Fruit fly (Drosophila melanogaster) whole organism, embryonic: Measurements from ENCODE around the gene sqh.

Source experiments
- Antp ChIP-seq: fragments of 200-800 bp; sonication (Bioruptor generic); optimal IDR thresholded peaks from 3 replicates; lab custom pipeline; 2016; ENCODE audit warnings: missing biosample characterization, missing genetic modification characterization
- Atf-2 ChIP-seq: fragments of 200-800 bp; sonication (Bioruptor generic); optimal IDR thresholded peaks from 2 replicates; lab custom pipeline; 2016; ENCODE audit warnings: missing biosample characterization, missing genetic modification characterization
- B-H1 ChIP-seq: fragments of 200-800 bp; sonication (Bioruptor generic); IDR thresholded peaks from 3 replicates; pipeline ENCODE4 v1.3.6; 2022; ENCODE audit warnings: missing biosample characterization, missing genetic modification characterization
- Bgb ChIP-seq: fragments of 200-800 bp; sonication (Bioruptor generic); IDR thresholded peaks from 2 replicates; pipeline ENCODE4 v1.3.6; 2022; ENCODE audit warnings: missing biosample characterization, missing genetic modification characterization; ENCODE audit not compliant: partially characterized antibody
- CG16779 ChIP-seq: fragments of 200-800 bp; sonication (Bioruptor generic); IDR thresholded peaks from 2 replicates; pipeline ENCODE4 v1.3.6; 2022; ENCODE audit warnings: missing biosample characterization, missing genetic modification characterization
- CG17186 ChIP-seq: fragments of 200-800 bp; sonication (Bioruptor generic); optimal IDR thresholded peaks from 3 replicates; lab custom pipeline; 2017; ENCODE audit warnings: missing biosample characterization, missing genetic modification reagents, missing genetic modification characterization
- CG17328 ChIP-seq: fragments of 200-800 bp; sonication (Bioruptor generic); IDR thresholded peaks from 2 replicates; pipeline ENCODE4 v1.3.6; 2022; ENCODE audit warnings: missing biosample characterization, missing genetic modification characterization
- CG17361 ChIP-seq: fragments of 200-800 bp; sonication (Bioruptor generic); IDR thresholded peaks from 3 replicates; pipeline ENCODE4 v1.3.6; 2022; ENCODE audit warnings: missing biosample characterization, missing genetic modification characterization
- CG17612 ChIP-seq: fragments of 200-800 bp; sonication (Bioruptor generic); IDR thresholded peaks from 2 replicates; pipeline ENCODE4 v1.3.6; 2022; ENCODE audit warnings: missing biosample characterization, missing genetic modification characterization
- CG32532 ChIP-seq: fragments of 200-800 bp; sonication (Bioruptor generic); IDR thresholded peaks from 2 replicates; pipeline ENCODE4 v1.3.6; 2022; ENCODE audit warnings: missing biosample characterization, missing genetic modification characterization
- CG34376 ChIP-seq: fragments of 200-800 bp; sonication (Bioruptor generic); optimal IDR thresholded peaks from 2 replicates; lab custom pipeline; 2018; ENCODE audit warnings: missing biosample characterization, mild to moderate bottlenecking, missing genetic modification characterization
- CG3847 ChIP-seq: fragments of 200-800 bp; sonication (Bioruptor generic); IDR thresholded peaks from 2 replicates; pipeline ENCODE4 v1.3.6; 2022; ENCODE audit warnings: missing biosample characterization, missing genetic modification characterization
- CG7357 ChIP-seq: fragments of 200-800 bp; sonication (Bioruptor generic); IDR thresholded peaks from 3 replicates; pipeline ENCODE4 v1.3.6; 2022; ENCODE audit warnings: missing biosample characterization, missing genetic modification characterization
- CG7556 ChIP-seq: fragments of 200-800 bp; sonication (Bioruptor generic); optimal IDR thresholded peaks from 2 replicates; lab custom pipeline; 2017; ENCODE audit warnings: missing biosample characterization, mild to moderate bottlenecking, missing genetic modification characterization
- CG8478 ChIP-seq: fragments of >200 bp; optimal IDR thresholded peaks from 2 replicates; lab custom pipeline; 2018
- CG9609 ChIP-seq: fragments of 200-800 bp; sonication (Bioruptor generic); optimal IDR thresholded peaks from 3 replicates; lab custom pipeline; 2016; ENCODE audit warnings: missing biosample characterization, missing genetic modification characterization
- CG9817 ChIP-seq: fragments of 200-800 bp; sonication (Bioruptor generic); optimal IDR thresholded peaks from 2 replicates; lab custom pipeline; 2018; ENCODE audit warnings: missing biosample characterization, mild to moderate bottlenecking, missing genetic modification characterization, moderate library complexity
- CrebB ChIP-seq: fragments of 200-800 bp; sonication (Bioruptor generic); optimal IDR thresholded peaks from 3 replicates; lab custom pipeline; 2018; ENCODE audit warnings: missing biosample characterization, mild to moderate bottlenecking, missing genetic modification characterization
- D ChIP-seq, 2 experiments: fragments of 200-800 bp in 1 of 2; fragments of >200 bp in 1 of 2; sonication (Bioruptor generic) in 1 of 2; optimal IDR thresholded peaks; 2 replicates in 1 of 2; 3 replicates in 1 of 2; lab custom pipeline; 2017; ENCODE audit warnings: mild to moderate bottlenecking in 1 of 2, missing biosample characterization in 1 of 2, missing genetic modification characterization in 1 of 2, missing genetic modification reagents in 1 of 2
- D19A ChIP-seq: fragments of 200-800 bp; optimal IDR thresholded peaks from 3 replicates; lab custom pipeline; 2019; ENCODE audit warnings: missing biosample characterization, mild to moderate bottlenecking, missing genetic modification characterization, moderate library complexity
- Dad ChIP-seq: fragments of 200-800 bp; sonication (Bioruptor generic); optimal IDR thresholded peaks from 3 replicates; lab custom pipeline; 2016; ENCODE audit warnings: missing biosample characterization, missing genetic modification characterization
- Dll ChIP-seq: fragments of 200-800 bp; sonication (Bioruptor generic); IDR thresholded peaks from 4 replicates; pipeline ENCODE4 v1.3.6; 2022; ENCODE audit warnings: missing biosample characterization, missing genetic modification characterization; ENCODE audit not compliant: partially characterized antibody
- E2f1 ChIP-seq: fragments of 200-800 bp; sonication (Bioruptor generic); IDR thresholded peaks from 2 replicates; pipeline ENCODE4 v1.3.6; 2022; ENCODE audit warnings: missing biosample characterization, missing genetic modification characterization
- Ets65A ChIP-seq: fragments of 200-800 bp; sonication (Bioruptor generic); peaks from one replicate; lab custom pipeline; 2016; ENCODE audit warnings: missing biosample characterization, missing genetic modification characterization
- Jarid2 ChIP-seq: fragments of 200-800 bp; sonication (Bioruptor generic); optimal IDR thresholded peaks from 3 replicates; lab custom pipeline; 2017; ENCODE audit warnings: mild to moderate bottlenecking, missing biosample characterization, missing genetic modification reagents, missing genetic modification characterization
- MBD-R2 ChIP-seq: fragments of 200-800 bp; sonication (Bioruptor generic); IDR thresholded peaks from 2 replicates; pipeline ENCODE4 v1.3.6; 2022; ENCODE audit warnings: missing biosample characterization, missing genetic modification characterization
- Mrtf ChIP-seq: fragments of 200-800 bp; sonication (Bioruptor generic); IDR thresholded peaks from 3 replicates; pipeline ENCODE4 v1.3.6; 2022; ENCODE audit warnings: missing biosample characterization, missing genetic modification characterization
- Oli ChIP-seq: fragments of 200-800 bp; sonication (Bioruptor generic); optimal IDR thresholded peaks from 2 replicates; lab custom pipeline; 2018; ENCODE audit warnings: missing biosample characterization, mild to moderate bottlenecking, missing genetic modification characterization, moderate library complexity
- Opbp ChIP-seq: fragments of 200-800 bp; sonication (Bioruptor generic); IDR thresholded peaks from 3 replicates; pipeline ENCODE4 v1.3.6; 2022; ENCODE audit warnings: missing biosample characterization, missing genetic modification characterization; ENCODE audit not compliant: partially characterized antibody
- Ptx1 ChIP-seq: fragments of 200-800 bp; sonication (Bioruptor generic); IDR thresholded peaks from 2 replicates; pipeline ENCODE4 v1.3.6; 2022; ENCODE audit warnings: missing biosample characterization, missing genetic modification characterization
- Ssrp ChIP-seq: fragments of 200-800 bp; sonication (Bioruptor generic); optimal IDR thresholded peaks from 2 replicates; lab custom pipeline; 2018; ENCODE audit warnings: missing biosample characterization, mild to moderate bottlenecking, missing genetic modification characterization, moderate library complexity
- ase ChIP-seq: fragments of 200-800 bp; sonication (Bioruptor generic); IDR thresholded peaks from 3 replicates; pipeline ENCODE4 v1.3.6; 2022; ENCODE audit warnings: missing biosample characterization, missing genetic modification characterization
- fd102C ChIP-seq: fragments of 200-800 bp; sonication (Bioruptor generic); optimal IDR thresholded peaks from 2 replicates; lab custom pipeline; 2018; ENCODE audit warnings: missing biosample characterization, mild to moderate bottlenecking, missing genetic modification characterization, moderate library complexity
- gem ChIP-seq: fragments of 200-800 bp; sonication (Bioruptor generic); optimal IDR thresholded peaks from 2 replicates; lab custom pipeline; 2019; ENCODE audit warnings: missing biosample characterization, mild to moderate bottlenecking, missing genetic modification characterization, moderate library complexity
- ind ChIP-seq: fragments of 200-800 bp; sonication (Bioruptor generic); optimal IDR thresholded peaks from 3 replicates; lab custom pipeline; 2016; ENCODE audit warnings: missing biosample characterization, missing genetic modification characterization
- insv ChIP-seq, 2 experiments: fragments of 200-800 bp; sonication (Bioruptor generic); optimal IDR thresholded peaks; 3 replicates each; lab custom pipeline; 2016 to 2018; ENCODE audit warnings: missing biosample characterization in 2 of 2, missing genetic modification characterization in 2 of 2
- kay ChIP-seq: fragments of 200-800 bp; sonication (Bioruptor generic); optimal IDR thresholded peaks from 2 replicates; lab custom pipeline; 2016; ENCODE audit warnings: missing biosample characterization, missing genetic modification characterization
- kni ChIP-seq: fragments of 200-800 bp; sonication (Bioruptor generic); optimal IDR thresholded peaks from 3 replicates; lab custom pipeline; 2017; ENCODE audit warnings: mild to moderate bottlenecking, missing biosample characterization, missing genetic modification reagents, missing genetic modification characterization
- maf-S ChIP-seq: fragments of 200-800 bp; sonication (Bioruptor generic); optimal IDR thresholded peaks from 2 replicates; lab custom pipeline; 2016; ENCODE audit warnings: missing biosample characterization, missing genetic modification characterization
- mirr ChIP-seq: fragments of 200-800 bp; sonication (Bioruptor generic); optimal IDR thresholded peaks from 3 replicates; lab custom pipeline; 2018; ENCODE audit warnings: missing biosample characterization, mild to moderate bottlenecking, missing genetic modification characterization
- phol ChIP-seq: fragments of 200-800 bp; sonication (Bioruptor generic); optimal IDR thresholded peaks from 3 replicates; lab custom pipeline; 2018; ENCODE audit warnings: missing biosample characterization, mild to moderate bottlenecking, missing genetic modification characterization, moderate library complexity
- psq ChIP-seq: fragments of 200-800 bp; sonication (Bioruptor generic); optimal IDR thresholded peaks from 2 replicates; lab custom pipeline; 2017; ENCODE audit warnings: missing biosample characterization, missing genetic modification characterization
- sd ChIP-seq: fragments of 200-800 bp; sonication (Bioruptor generic); optimal IDR thresholded peaks from 3 replicates; lab custom pipeline; 2018; ENCODE audit warnings: missing biosample characterization, mild to moderate bottlenecking, missing genetic modification characterization, moderate library complexity
- sens-2 ChIP-seq: fragments of 200-800 bp; sonication (Bioruptor generic); IDR thresholded peaks from 2 replicates; pipeline ENCODE4 v1.3.6; 2022; ENCODE audit warnings: missing biosample characterization, missing genetic modification characterization
- tap ChIP-seq: fragments of 200-800 bp; optimal IDR thresholded peaks from 3 replicates; lab custom pipeline; 2019; ENCODE audit warnings: missing biosample characterization, mild to moderate bottlenecking, missing genetic modification characterization, moderate library complexity
- tgo ChIP-seq: fragments of 200-800 bp; sonication (Bioruptor generic); IDR thresholded peaks from 3 replicates; pipeline ENCODE4 v1.3.6; 2022; ENCODE audit warnings: missing biosample characterization, missing genetic modification characterization
- tin ChIP-seq: fragments of 200-800 bp; sonication (Bioruptor generic); optimal IDR thresholded peaks from 3 replicates; lab custom pipeline; 2016; ENCODE audit warnings: missing biosample characterization, missing genetic modification characterization
- tll ChIP-seq, 2 experiments: fragments of 200-800 bp in 1 of 2; fragments of >200 bp in 1 of 2; sonication (Bioruptor generic) in 1 of 2; optimal IDR thresholded peaks; 2 replicates each; lab custom pipeline; 2017 to 2019; ENCODE audit warnings: missing biosample characterization in 2 of 2, missing genetic modification characterization in 2 of 2, mild to moderate bottlenecking in 1 of 2, moderate library complexity in 1 of 2
- unc-4 ChIP-seq: fragments of 200-800 bp; sonication (Bioruptor generic); IDR thresholded peaks from 2 replicates; pipeline ENCODE4 v1.3.6; 2022; ENCODE audit warnings: missing biosample characterization, missing genetic modification characterization; ENCODE audit not compliant: partially characterized antibody
- vfl ChIP-seq: fragments of 200-800 bp; sonication (Bioruptor generic); optimal IDR thresholded peaks from 2 replicates; lab custom pipeline; 2016; ENCODE audit warnings: missing biosample characterization, missing genetic modification characterization

Gene sqh

DNA sequence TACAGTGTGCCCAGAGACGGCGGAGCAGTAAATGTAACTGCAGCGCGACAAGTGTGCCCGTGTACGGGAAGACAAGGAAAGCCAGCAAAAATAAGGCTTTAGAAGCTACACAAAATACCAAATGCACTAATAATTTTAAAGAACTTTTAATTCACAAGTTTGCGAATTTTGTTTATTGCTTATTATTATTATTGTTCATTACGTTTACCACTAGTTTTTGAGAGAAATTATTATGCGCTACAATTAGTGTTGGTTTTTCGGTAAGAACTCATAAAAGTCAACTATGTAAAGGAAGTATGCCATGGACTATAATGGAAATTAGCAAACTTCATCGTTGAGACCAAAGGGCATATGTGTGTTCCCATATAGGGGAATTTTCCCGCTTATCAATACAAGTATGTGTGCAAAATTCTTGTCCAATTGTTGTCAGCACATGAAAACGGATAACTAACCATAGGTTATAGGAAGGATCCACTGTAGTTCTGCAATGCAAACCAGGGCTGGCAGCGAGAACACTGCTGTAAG is 42.3 kb upstream of the sqh start, which contains the start of gene schlank (continued):
- TF ChIP-seq D (optimal IDR thresholded peaks at IDR 0.05; lab: Kevin White, UChicago) (no peak), D (GFP tag; optimal IDR thresholded peaks at IDR 0.05; lab: Kevin White, UChicago) (no peak), CG7357 (GFP tag; lab: Robert Waterston, UW) (peak; percentile 62; the same call in 2 of the 3 replicates), Ssrp (tag; lab: Kevin White, UChicago) (peak; percentile 40), psq (no peak), mirr (GFP tag; lab: Kevin White, UChicago) (peak; percentile 30), Mrtf (GFP tag; lab: Robert Waterston, UW) (no peak), kay (GFP tag; lab: Kevin White, UChicago) (no peak), CG3847 (GFP tag; lab: Robert Waterston, UW) (peak; percentile 25; the same call in 1 of the 2 replicates), gem (tag; lab: Kevin White, UChicago) (peak; percentile 69), maf-S (GFP tag; lab: Kevin White, UChicago) (peak; percentile 20), CG17361 (GFP tag; lab: Robert Waterston, UW) (peak; percentile 71), sens-2 (no peak), D19A (no peak), B-H1 (GFP tag; lab: Robert Waterston, UW) (peak; percentile 37), CG9817 (no peak), ase (peak; percentile 30; the same call in 1 of the 3 replicates), tin (GFP tag; lab: Kevin White, UChicago) (peak; percentile 41), CrebB (tag; lab: Kevin White, UChicago) (no peak), Ptx1 (peak; percentile 77), CG9609 (GFP tag; lab: Kevin White, UChicago) (peak; percentile 33), Ets65A (GFP tag; lab: Kevin White, UChicago) (peak; percentile 97), Atf-2 (peak; percentile 49), phol (tag; lab: Kevin White, UChicago) (peak; percentile 61), sd (tag; lab: Kevin White, UChicago) (peak; percentile 59), Bgb (GFP tag; lab: Robert Waterston, UW) (no peak), tgo (GFP tag; lab: Robert Waterston, UW) (peak; percentile 53; the same call in 2 of the 3 replicates), CG8478 (lab: Kevin White, UChicago) (no peak), Jarid2 (GFP tag; lab: Kevin White, UChicago) (no peak), CG17612 (GFP tag; lab: Robert Waterston, UW) (peak; percentile 45; the same call in 1 of the 2 replicates), CG17328 (GFP tag; lab: Robert Waterston, UW) (peak; percentile 18; the same call in 1 of the 2 replicates), tll (GFP tag; optimal IDR thresholded peaks at IDR 0.05; lab: Kevin White, UChicago) (peak; percentile 13 to 60), Antp (peak; percentile 75), unc-4 (GFP tag; lab: Robert Waterston, UW) (no peak), CG32532 (GFP tag; lab: Robert Waterston, UW) (peak; percentile 73), Oli (peak; percentile 52), CG7556 (GFP tag; lab: Kevin White, UChicago) (peak; percentile 16), E2f1 (GFP tag; lab: Robert Waterston, UW) (peak; percentile 51; the same call in 1 of the 2 replicates), Opbp (GFP tag; lab: Robert Waterston, UW) (0 out of 3 replicates have a peak, but pooled peaks have one; percentile 6), Dll (GFP tag; lab: Robert Waterston, UW) (no peak), insv (GFP tag; optimal IDR thresholded peaks at IDR 0.05; lab: Kevin White, UChicago) (peak in 1 of 2 experiments; percentile 12), CG34376 (GFP tag; lab: Kevin White, UChicago) (no peak), kni (GFP tag; lab: Kevin White, UChicago) (no peak), fd102C (GFP tag; lab: Kevin White, UChicago) (no peak), CG17186 (GFP tag; lab: Kevin White, UChicago) (peak; percentile 27), CG16779 (GFP tag; lab: Robert Waterston, UW) (no peak), Dad (peak; percentile 25), ind (peak; percentile 73), MBD-R2 (no peak), vfl (GFP tag; lab: Kevin White, UChicago) (peak; percentile 51), tap (no peak)
